Worm (Caenorhabditis elegans) whole organism, L4 larva: ENCODE results near the gene Y32B12B.4.

Source experiments
- ZK546.5 ChIP-seq, 2 experiments: sonication (generic microtip); optimal IDR thresholded peaks; 2 replicates each; lab custom pipeline; 2017; ENCODE audit warnings: missing biosample characterization in 2 of 2, missing genetic modification characterization in 2 of 2
- ceh-62 ChIP-seq: sonication (generic microtip); optimal IDR thresholded peaks from 2 replicates; lab custom pipeline; 2017; ENCODE audit warnings: missing biosample characterization, missing genetic modification characterization
- egl-43 ChIP-seq: fragments of 200-800 bp; sonication (Bioruptor generic); IDR thresholded peaks from 2 replicates; pipeline ENCODE4 v1.3.6; 2022; ENCODE audit warnings: missing genetic modification reagents, missing genetic modification characterization, missing compliant biosample characterization
- fos-1 ChIP-seq: fragments of 150-350 bp; optimal IDR thresholded peaks from 2 replicates; lab custom pipeline; 2014; ENCODE audit warnings: missing biosample characterization, missing genetic modification characterization
- mdl-1 ChIP-seq, 2 experiments: fragments of 150-350 bp in 1 of 2; sonication (generic microtip) in 1 of 2; optimal IDR thresholded peaks; 2 replicates each; lab custom pipeline; 2014 to 2017; ENCODE audit warnings: missing biosample characterization in 2 of 2, missing genetic modification characterization in 2 of 2
- nhr-237 ChIP-seq: sonication (generic microtip); optimal IDR thresholded peaks from 2 replicates; lab custom pipeline; 2017; ENCODE audit warnings: missing biosample characterization, missing genetic modification characterization
- nhr-25 ChIP-seq: sonication (generic microtip); optimal IDR thresholded peaks from 2 replicates; lab custom pipeline; 2017; ENCODE audit warnings: missing genetic modification characterization, mild to moderate bottlenecking, missing compliant biosample characterization, antibody characterized with exemption, moderate library complexity, borderline replicate concordance; ENCODE audit not compliant: insufficient read depth
- pqm-1 ChIP-seq: sonication (generic microtip); optimal IDR thresholded peaks from 2 replicates; lab custom pipeline; 2017; ENCODE audit warnings: missing biosample characterization, missing genetic modification characterization
- snpc-4 ChIP-seq: fragments of 150-350 bp; optimal IDR thresholded peaks from 2 replicates; lab custom pipeline; 2014; ENCODE audit warnings: missing biosample characterization, missing genetic modification characterization
- tra-1 ChIP-seq: fragments of 200-800 bp; sonication (Bioruptor generic); IDR thresholded peaks from 2 replicates; pipeline ENCODE4 v1.3.6; 2022; ENCODE audit warnings: missing genetic modification reagents, missing genetic modification characterization, missing compliant biosample characterization
- unc-39 ChIP-seq: sonication (generic microtip); optimal IDR thresholded peaks from 2 replicates; lab custom pipeline; 2017; ENCODE audit warnings: missing biosample characterization, missing genetic modification characterization

DNA sequence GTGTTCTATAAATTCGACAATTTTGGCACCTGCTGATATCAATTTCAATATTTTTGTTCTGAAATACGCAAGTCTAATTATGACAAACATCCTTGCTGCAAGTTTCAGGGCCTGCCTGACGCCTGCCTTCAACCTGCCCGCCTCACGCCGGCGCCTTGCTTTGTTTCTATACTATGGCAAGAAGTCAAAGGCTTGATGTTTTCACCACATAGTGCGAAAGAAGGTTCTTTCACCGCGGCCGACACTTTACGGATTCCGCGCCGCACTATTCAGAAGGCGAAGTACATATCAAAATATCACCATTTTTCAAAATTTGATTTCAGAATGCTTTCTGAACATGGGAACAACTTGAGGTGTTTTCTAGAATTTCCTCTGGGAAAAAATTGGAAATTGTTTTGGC is 36.4 kb downstream of the Y32B12B.4 start:
- TF ChIP-seq ceh-62 (tag; lab: Kevin White, UChicago) = no peak
- no peak for TF ChIP-seq tra-1
- TF ChIP-seq snpc-4 (tag; lab: Kevin White, UChicago) = no peak
- TF ChIP-seq ZK546.5 (tag; optimal IDR thresholded peaks at IDR 0.05; lab: Kevin White, UChicago) = no peak
- TF ChIP-seq nhr-237 = no peak
- no peak for TF ChIP-seq fos-1 (tag; lab: Kevin White, UChicago)
- no peak for TF ChIP-seq mdl-1 (tag; optimal IDR thresholded peaks at IDR 0.05; lab: Kevin White, UChicago)
- no peak for TF ChIP-seq unc-39 (tag; lab: Kevin White, UChicago)
- TF ChIP-seq pqm-1 (tag; lab: Kevin White, UChicago) = no peak
- TF ChIP-seq egl-43 (GFP tag; lab: Robert Waterston, UW) = no peak
- no peak for TF ChIP-seq nhr-25 (tag; lab: Kevin White, UChicago)
